Worm (Caenorhabditis elegans) whole organism, young adult: Measurements from ENCODE around the gene nhr-203.

Experiments used
- D2030.7 ChIP-seq: fragments of 200-800 bp; sonication (Bioruptor generic); IDR thresholded peaks from 2 replicates; pipeline ENCODE4 v1.3.6; 2022; ENCODE audit warnings: missing genetic modification reagents, missing genetic modification characterization, missing compliant biosample characterization
- F57A8.1 ChIP-seq: fragments of 200-800 bp; sonication (Bioruptor generic); optimal IDR thresholded peaks from 2 replicates; lab custom pipeline; 2018; ENCODE audit warnings: mild to moderate bottlenecking, missing genetic modification characterization, moderate library complexity, missing compliant biosample characterization
- attf-3 ChIP-seq: fragments of 200-800 bp; sonication (Bioruptor generic); conservative IDR thresholded peaks from 2 replicates; pipeline ENCODE4 v1.3.6; 2022; ENCODE audit warnings: missing genetic modification reagents, missing genetic modification characterization, missing compliant biosample characterization
- bed-2 ChIP-seq: fragments of 200-800 bp; sonication (Bioruptor generic); IDR thresholded peaks from 2 replicates; pipeline ENCODE4 v1.3.6; 2022; ENCODE audit warnings: missing genetic modification reagents, missing genetic modification characterization, missing compliant biosample characterization
- ccch-3 ChIP-seq: fragments of 200-800 bp; sonication (Bioruptor generic); optimal IDR thresholded peaks from 2 replicates; lab custom pipeline; 2018; ENCODE audit warnings: mild to moderate bottlenecking, missing genetic modification characterization, missing compliant biosample characterization
- cebp-1 ChIP-seq, 2 experiments: fragments of 200-800 bp in 1 of 2; sonication (Bioruptor generic) in 1 of 2; sonication (generic microtip) in 1 of 2; IDR thresholded peaks in 1 of 2; optimal IDR thresholded peaks in 1 of 2; 2 replicates each; pipeline versions ENCODE4 v1.3.6 to Lab custom; 2017 to 2022; ENCODE audit warnings: missing compliant biosample characterization in 2 of 2, missing genetic modification characterization in 2 of 2, mild to moderate bottlenecking in 1 of 2, missing genetic modification reagents in 1 of 2, moderate library complexity in 1 of 2
- dpff-1 ChIP-seq: sonication (generic microtip); optimal IDR thresholded peaks from 2 replicates; lab custom pipeline; 2017; ENCODE audit warnings: mild to moderate bottlenecking, missing genetic modification characterization, missing compliant biosample characterization
- egl-18 ChIP-seq: fragments of 200-800 bp; sonication (Bioruptor generic); IDR thresholded peaks from 2 replicates; pipeline ENCODE4 v1.3.6; 2022; ENCODE audit warnings: missing genetic modification reagents, missing genetic modification characterization, missing compliant biosample characterization
- egl-44 ChIP-seq: fragments of 200-800 bp; sonication (Bioruptor generic); IDR thresholded peaks from 2 replicates; pipeline ENCODE4 v1.3.6; 2022; ENCODE audit warnings: missing genetic modification reagents, missing genetic modification characterization, missing compliant biosample characterization
- hmg-1.2 ChIP-seq: fragments of 200-800 bp; sonication (Bioruptor generic); IDR thresholded peaks from 2 replicates; pipeline ENCODE4 v1.3.6; 2022; ENCODE audit warnings: missing genetic modification reagents, missing genetic modification characterization, missing compliant biosample characterization
- hsf-1 ChIP-seq: fragments of 200-800 bp; sonication (Bioruptor generic); IDR thresholded peaks from 2 replicates; pipeline ENCODE4 v1.3.6; 2022; ENCODE audit warnings: missing genetic modification reagents, missing genetic modification characterization, missing compliant biosample characterization
- lag-1 ChIP-seq: fragments of 200-800 bp; sonication (Bioruptor generic); IDR thresholded peaks from 2 replicates; pipeline ENCODE4 v1.3.6; 2022; ENCODE audit warnings: missing genetic modification reagents, missing genetic modification characterization, missing compliant biosample characterization
- let-526 ChIP-seq: fragments of 200-800 bp; sonication (Bioruptor generic); IDR thresholded peaks from 2 replicates; pipeline ENCODE4 v1.3.6; 2022; ENCODE audit warnings: missing genetic modification reagents, missing genetic modification characterization, missing compliant biosample characterization
- lin-26 ChIP-seq: fragments of 200-800 bp; sonication (Bioruptor generic); IDR thresholded peaks from 2 replicates; pipeline ENCODE4 v1.3.6; 2022; ENCODE audit warnings: missing genetic modification reagents, missing genetic modification characterization, missing compliant biosample characterization
- madf-3 ChIP-seq: fragments of 200-800 bp; sonication (Bioruptor generic); IDR thresholded peaks from 2 replicates; pipeline ENCODE4 v1.3.6; 2022; ENCODE audit warnings: missing genetic modification reagents, missing genetic modification characterization, missing compliant biosample characterization
- madf-6 ChIP-seq: fragments of 200-800 bp; sonication (Bioruptor generic); IDR thresholded peaks from 2 replicates; pipeline ENCODE4 v1.3.6; 2022; ENCODE audit warnings: missing genetic modification reagents, missing genetic modification characterization, missing compliant biosample characterization
- mel-28 ChIP-seq: sonication (generic microtip); optimal IDR thresholded peaks from 2 replicates; lab custom pipeline; 2016; ENCODE audit warnings: borderline replicate concordance, mild to moderate bottlenecking, missing genetic modification characterization, missing compliant biosample characterization
- nfya-2 ChIP-seq: fragments of 200-800 bp; sonication (Bioruptor generic); IDR thresholded peaks from 2 replicates; pipeline ENCODE4 v1.3.6; 2022; ENCODE audit warnings: missing genetic modification reagents, missing genetic modification characterization, missing compliant biosample characterization
- nhr-179 ChIP-seq: sonication (generic microtip); optimal IDR thresholded peaks from 2 replicates; lab custom pipeline; 2016; ENCODE audit warnings: mild to moderate bottlenecking, missing genetic modification characterization, missing compliant biosample characterization
- nhr-27 ChIP-seq: fragments of 200-800 bp; sonication (Bioruptor generic); optimal IDR thresholded peaks from 2 replicates; lab custom pipeline; 2018; ENCODE audit warnings: mild to moderate bottlenecking, missing genetic modification characterization, moderate library complexity, missing compliant biosample characterization
- nhr-80 ChIP-seq: sonication (generic microtip); optimal IDR thresholded peaks from 2 replicates; lab custom pipeline; 2016; ENCODE audit warnings: missing genetic modification characterization, missing compliant biosample characterization
- pha-4 ChIP-seq: fragments of 150-350 bp; sonication (generic microtip); optimal IDR thresholded peaks from 2 replicates; lab custom pipeline; 2014; ENCODE audit warnings: missing biosample characterization, missing genetic modification reagents, missing genetic modification characterization
- sea-2 ChIP-seq: fragments of 200-800 bp; sonication (Bioruptor generic); IDR thresholded peaks from 2 replicates; pipeline ENCODE4 v1.3.6; 2022; ENCODE audit warnings: missing genetic modification characterization, missing compliant biosample characterization
- snpc-1.3 ChIP-seq: sonication (generic microtip); optimal IDR thresholded peaks from 2 replicates; lab custom pipeline; 2017; ENCODE audit warnings: missing genetic modification characterization, mild to moderate bottlenecking, missing compliant biosample characterization, antibody characterized with exemption, moderate library complexity, missing genotype, missing genetic modification reagents; ENCODE audit not compliant: insufficient read depth
- tbx-9 ChIP-seq: sonication (generic microtip); optimal IDR thresholded peaks from 2 replicates; lab custom pipeline; 2016; ENCODE audit warnings: borderline replicate concordance, missing genetic modification characterization, inconsistent platforms, missing compliant biosample characterization
- unc-130 ChIP-seq: sonication (generic microtip); optimal IDR thresholded peaks from 2 replicates; lab custom pipeline; 2016; ENCODE audit warnings: missing genetic modification reagents, missing genetic modification characterization, missing compliant biosample characterization
- ztf-6 ChIP-seq: fragments of 200-800 bp; sonication (Bioruptor generic); IDR thresholded peaks from 2 replicates; pipeline ENCODE4 v1.3.6; 2022; ENCODE audit warnings: missing genetic modification reagents, missing genetic modification characterization, missing compliant biosample characterization

The nhr-203 gene

ce11 chrV:449685-450084 lies 9.9 kb upstream of the nhr-203 start, which contains the start of gene M02H5.8:
Gene M02H5.8 (plus strand): TSS chrV:449981.
- no peak for TF ChIP-seq sea-2 (GFP tag; lab: Robert Waterston, UW)
- peak; percentile 72 for TF ChIP-seq nhr-80
- no peak for TF ChIP-seq madf-6 (GFP tag; lab: Robert Waterston, UW)
- no peak for TF ChIP-seq tbx-9 (tag; lab: Kevin White, UChicago)
- no peak for TF ChIP-seq nhr-27 (tag; lab: Kevin White, UChicago)

ce11 chrV:450757-451501 lies 8.7 kb upstream of the nhr-203 start, which contains the start of gene nhr-123:
Gene nhr-123 (plus strand): TSS chrV:451451.
- TF ChIP-seq ztf-6 (no peak), hmg-1.2 (GFP tag; lab: Robert Waterston, UW) (peak; percentile 15; the same call in 1 of the 2 replicates), dpff-1 (tag; lab: Kevin White, UChicago) (no peak), attf-3 (GFP tag; lab: Robert Waterston, UW) (no peak), nfya-2 (GFP tag; lab: Robert Waterston, UW) (no peak), ccch-3 (GFP tag; lab: Kevin White, UChicago) (no peak)

ce11 chrV:453569-453968 lies 6.0 kb upstream of the nhr-203 start, which contains the start of gene nhr-98:
Gene nhr-98 (plus strand): TSS chrV:453869.
- TF ChIP-seq mel-28 (tag; lab: Kevin White, UChicago), result no peak
- TF ChIP-seq unc-130 (GFP tag; lab: Kevin White, UChicago), result no peak
- TF ChIP-seq nhr-179, result no peak
- TF ChIP-seq let-526, result no peak
- no peak for TF ChIP-seq hsf-1 (GFP tag; lab: Robert Waterston, UW)
- TF ChIP-seq ccch-3 (GFP tag; lab: Kevin White, UChicago), result no peak
- TF ChIP-seq snpc-1.3 (tag; lab: Kevin White, UChicago), result no peak
- no peak for TF ChIP-seq bed-2 (GFP tag; lab: Robert Waterston, UW)
- no peak for TF ChIP-seq egl-44
- TF ChIP-seq lag-1 (GFP tag; lab: Robert Waterston, UW), result no peak
- no peak for TF ChIP-seq sea-2 (GFP tag; lab: Robert Waterston, UW)
- TF ChIP-seq nfya-2 (GFP tag; lab: Robert Waterston, UW), result no peak

- TF ChIP-seq D2030.7 (GFP tag; lab: Robert Waterston, UW) (no peak), dpff-1 (tag; lab: Kevin White, UChicago) (no peak), cebp-1 (GFP tag; IDR thresholded peaks at IDR 0.05; lab: Robert Waterston, UW) (no peak), cebp-1 (tag; optimal IDR thresholded peaks at IDR 0.05; lab: Kevin White, UChicago) (peak; percentile 72), egl-18 (GFP tag; lab: Robert Waterston, UW) (no peak), pha-4 (tag; lab: Kevin White, UChicago) (peak; percentile 5)
Measured at ce11 chrV:457839-458238, 1.8 kb upstream of the nhr-203 start.

- no peak for TF ChIP-seq madf-3 (GFP tag; lab: Robert Waterston, UW)
- no peak for TF ChIP-seq lin-26
- TF ChIP-seq nhr-80, result peak; percentile 49
Measured at ce11 chrV:462263-462662, 2.7 kb downstream of the nhr-203 start, which contains the start of gene nhr-202. Gene nhr-202 (plus strand): TSS chrV:462588.

ce11 chrV:464800-465199 lies 5.2 kb downstream of the nhr-203 start, which contains the start of gene nhr-201:
Gene nhr-201 (plus strand): TSS chrV:464828.
- TF ChIP-seq F57A8.1 (GFP tag; lab: Kevin White, UChicago) (no peak), nhr-80 (peak; percentile 11)
- TF ChIP-seq, all 124 proteins: peak for 1
